Worm (Caenorhabditis elegans) whole organism, late embryonic: Measurements from ENCODE around the gene F19C6.3.

Source experiments
- dve-1 ChIP-seq: sonication (generic microtip); optimal IDR thresholded peaks from 2 replicates; lab custom pipeline; 2017; ENCODE audit warnings: antibody characterized with exemption, mild to moderate bottlenecking, missing genetic modification characterization, missing compliant biosample characterization
- madf-2 ChIP-seq: sonication (generic microtip); optimal IDR thresholded peaks from 2 replicates; lab custom pipeline; 2017; ENCODE audit warnings: missing genetic modification characterization, missing compliant biosample characterization
- pag-3 ChIP-seq: sonication (generic microtip); optimal IDR thresholded peaks from 2 replicates; lab custom pipeline; 2016; ENCODE audit warnings: missing compliant biosample characterization, missing genetic modification characterization, borderline replicate concordance
- zip-5 ChIP-seq: sonication (generic microtip); optimal IDR thresholded peaks from 2 replicates; lab custom pipeline; 2016; ENCODE audit warnings: missing genetic modification characterization, missing compliant biosample characterization

- TF ChIP-seq zip-5 (tag; lab: Kevin White, UChicago) (no peak), madf-2 (tag; lab: Kevin White, UChicago) (no peak), pag-3 (tag; lab: Kevin White, UChicago) (no peak), dve-1 (tag; lab: Kevin White, UChicago) (no peak)
These were observed 22.3 kb upstream of the F19C6.3 start, which contains the start of gene sek-6 for ce11 chrX:10030836-10031235.
